Worm (Caenorhabditis elegans): ENCODE results near the gene bar-1.

DNA sequence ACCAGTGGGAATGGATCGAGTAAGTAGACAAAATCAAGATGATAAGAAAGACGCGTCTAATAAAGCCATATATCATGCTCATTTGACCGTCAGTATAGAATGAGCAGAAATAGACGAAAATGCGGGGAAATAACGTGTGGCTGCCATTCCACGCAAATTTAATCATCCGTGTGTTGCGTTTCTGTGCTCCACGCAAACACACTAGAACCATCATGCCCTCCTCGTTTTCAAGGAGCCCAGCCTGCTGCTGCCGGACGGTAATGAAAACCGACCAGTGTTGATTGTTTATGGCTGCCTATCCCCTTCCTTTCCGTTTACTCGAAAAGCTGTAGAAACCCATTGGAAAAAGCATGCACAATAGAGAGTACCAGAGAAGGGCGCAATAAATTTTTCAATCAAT, 49.8 kb upstream of the bar-1 start:
- no peak for TF ChIP-seq him-1 (tag; optimal IDR thresholded peaks at IDR 0.05)
- TF ChIP-seq dao-5 (tag; optimal IDR thresholded peaks at IDR 0.05), result no peak
- TF ChIP-seq W03F9.2 (tag; optimal IDR thresholded peaks at IDR 0.05), result no peak
